Fruit fly (Drosophila melanogaster) whole organism, embryonic: ENCODE measurements around the gene sno.

Source experiments
- Asciz ChIP-seq: fragments of 200-800 bp; sonication (Bioruptor generic); optimal IDR thresholded peaks from 2 replicates; lab custom pipeline; 2017; ENCODE audit warnings: missing biosample characterization, mild to moderate bottlenecking, missing genetic modification characterization, missing genetic modification reagents
- Awh ChIP-seq: fragments of 200-800 bp; sonication (Bioruptor generic); IDR thresholded peaks from 2 replicates; pipeline ENCODE4, ENCODE4 v1.3.6; 2022; ENCODE audit warnings: missing biosample characterization, missing genetic modification characterization
- Bgb ChIP-seq: fragments of 200-800 bp; sonication (Bioruptor generic); IDR thresholded peaks from 2 replicates; pipeline ENCODE4 v1.3.6; 2022; ENCODE audit warnings: missing biosample characterization, missing genetic modification characterization; ENCODE audit not compliant: partially characterized antibody
- CG1024 ChIP-seq: fragments of 200-800 bp; sonication (Bioruptor generic); IDR thresholded peaks from 2 replicates; pipeline ENCODE4 v1.3.6; 2022; ENCODE audit warnings: missing biosample characterization, missing genetic modification characterization
- CG10431 ChIP-seq: fragments of 200-800 bp; sonication (Bioruptor generic); optimal IDR thresholded peaks from 3 replicates; lab custom pipeline; 2018; ENCODE audit warnings: missing biosample characterization, mild to moderate bottlenecking, missing genetic modification characterization
- CG11560 ChIP-seq: fragments of 200-800 bp; sonication (Bioruptor generic); IDR thresholded peaks from 3 replicates; pipeline ENCODE4 v1.3.6; 2022; ENCODE audit warnings: missing biosample characterization, missing genetic modification characterization
- CG11695 ChIP-seq: fragments of 200-800 bp; sonication (Bioruptor generic); IDR thresholded peaks from 3 replicates; pipeline ENCODE4 v1.3.6; 2022; ENCODE audit warnings: missing biosample characterization, missing genetic modification characterization
- CG15011 ChIP-seq: fragments of 200-800 bp; sonication (Bioruptor generic); optimal IDR thresholded peaks from 3 replicates; lab custom pipeline; 2018; ENCODE audit warnings: missing biosample characterization, mild to moderate bottlenecking, missing genetic modification characterization
- CG15073 ChIP-seq: fragments of 200-800 bp; sonication (Bioruptor generic); optimal IDR thresholded peaks from 2 replicates; lab custom pipeline; 2016; ENCODE audit warnings: missing biosample characterization, missing genetic modification characterization
- CG15269 ChIP-seq: fragments of 200-800 bp; sonication (Bioruptor generic); optimal IDR thresholded peaks from 2 replicates; lab custom pipeline; 2018; ENCODE audit warnings: missing biosample characterization, mild to moderate bottlenecking, missing genetic modification characterization, moderate library complexity
- CG17186 ChIP-seq: fragments of 200-800 bp; sonication (Bioruptor generic); optimal IDR thresholded peaks from 3 replicates; lab custom pipeline; 2017; ENCODE audit warnings: missing biosample characterization, missing genetic modification reagents, missing genetic modification characterization
- CG17328 ChIP-seq: fragments of 200-800 bp; sonication (Bioruptor generic); IDR thresholded peaks from 2 replicates; pipeline ENCODE4 v1.3.6; 2022; ENCODE audit warnings: missing biosample characterization, missing genetic modification characterization
- CG1792 ChIP-seq: fragments of 200-800 bp; sonication (Bioruptor generic); optimal IDR thresholded peaks from 2 replicates; lab custom pipeline; 2016; ENCODE audit warnings: missing biosample characterization, missing genetic modification characterization
- CG18599 ChIP-seq: fragments of 200-800 bp; sonication (Bioruptor generic); optimal IDR thresholded peaks from 3 replicates; lab custom pipeline; 2017; ENCODE audit warnings: missing biosample characterization, missing genetic modification characterization, mild to moderate bottlenecking, moderate library complexity, missing genetic modification reagents
- CG18619 ChIP-seq: fragments of 200-800 bp; sonication (Bioruptor generic); optimal IDR thresholded peaks from 3 replicates; lab custom pipeline; 2017; ENCODE audit warnings: missing biosample characterization, mild to moderate bottlenecking, missing genetic modification characterization
- CG2120 ChIP-seq: fragments of 200-800 bp; sonication (Bioruptor generic); optimal IDR thresholded peaks from 3 replicates; lab custom pipeline; 2016; ENCODE audit warnings: missing biosample characterization, missing genetic modification characterization
- CG2889 ChIP-seq: fragments of 200-800 bp; sonication (Bioruptor generic); IDR thresholded peaks from 3 replicates; pipeline ENCODE4 v1.3.6; 2022; ENCODE audit warnings: missing biosample characterization, missing genetic modification characterization
- CG30431 ChIP-seq: fragments of 200-800 bp; sonication (Bioruptor generic); optimal IDR thresholded peaks from 2 replicates; lab custom pipeline; 2017; ENCODE audit warnings: missing biosample characterization, missing genetic modification characterization
- CG3281 ChIP-seq: fragments of 200-800 bp; sonication (Bioruptor generic); optimal IDR thresholded peaks from 3 replicates; lab custom pipeline; 2017; ENCODE audit warnings: missing biosample characterization, mild to moderate bottlenecking, missing genetic modification characterization
- CG3407 ChIP-seq: fragments of 200-800 bp; sonication (Bioruptor generic); optimal IDR thresholded peaks from 2 replicates; lab custom pipeline; 2018; ENCODE audit warnings: missing biosample characterization, mild to moderate bottlenecking, missing genetic modification characterization
- CG3838 ChIP-seq: fragments of 200-800 bp; sonication (Bioruptor generic); optimal IDR thresholded peaks from 3 replicates; lab custom pipeline; 2016; ENCODE audit warnings: missing biosample characterization, missing genetic modification characterization
- CG7556 ChIP-seq: fragments of 200-800 bp; sonication (Bioruptor generic); optimal IDR thresholded peaks from 2 replicates; lab custom pipeline; 2017; ENCODE audit warnings: missing biosample characterization, mild to moderate bottlenecking, missing genetic modification characterization
- CG9437 ChIP-seq: fragments of 200-800 bp; sonication (Bioruptor generic); optimal IDR thresholded peaks from 2 replicates; lab custom pipeline; 2018; ENCODE audit warnings: missing biosample characterization, mild to moderate bottlenecking, missing genetic modification characterization
- CoRest ChIP-seq: fragments of 200-800 bp; sonication (Bioruptor generic); optimal IDR thresholded peaks from 3 replicates; lab custom pipeline; 2018; ENCODE audit warnings: missing biosample characterization, mild to moderate bottlenecking, missing genetic modification characterization, moderate library complexity
- Eip74EF ChIP-seq, 2 experiments: fragments of 200-800 bp in 1 of 2; fragments of >200 bp in 1 of 2; sonication (Bioruptor generic) in 1 of 2; optimal IDR thresholded peaks; 2 replicates each; lab custom pipeline; 2017 to 2019; ENCODE audit warnings: missing biosample characterization in 2 of 2, missing genetic modification characterization in 2 of 2, mild to moderate bottlenecking in 1 of 2, moderate library complexity in 1 of 2
- Ets65A ChIP-seq: fragments of 200-800 bp; sonication (Bioruptor generic); peaks from one replicate; lab custom pipeline; 2016; ENCODE audit warnings: missing biosample characterization, missing genetic modification characterization
- H15 ChIP-seq: fragments of 200-800 bp; sonication (Bioruptor generic); IDR thresholded peaks from 3 replicates; pipeline ENCODE4 v1.3.6; 2022; ENCODE audit warnings: missing biosample characterization, missing genetic modification characterization
- Hr78 ChIP-seq, 2 experiments: fragments of 200-800 bp in 1 of 2; fragments of >200 bp in 1 of 2; sonication (Bioruptor generic) in 1 of 2; optimal IDR thresholded peaks; 2 replicates each; lab custom pipeline; 2017 to 2019; ENCODE audit warnings: missing biosample characterization in 2 of 2, missing genetic modification characterization in 2 of 2, mild to moderate bottlenecking in 1 of 2, moderate library complexity in 1 of 2
- Hsf ChIP-seq: fragments of 200-800 bp; sonication (Bioruptor generic); optimal IDR thresholded peaks from 3 replicates; lab custom pipeline; 2016; ENCODE audit warnings: missing biosample characterization, missing genetic modification characterization
- PHDP ChIP-seq: fragments of 200-800 bp; sonication (Bioruptor generic); optimal IDR thresholded peaks from 3 replicates; lab custom pipeline; 2018; ENCODE audit warnings: missing biosample characterization, mild to moderate bottlenecking, missing genetic modification characterization, moderate library complexity
- Rx ChIP-seq: fragments of 200-800 bp; sonication (Bioruptor generic); IDR thresholded peaks from 2 replicates; pipeline ENCODE4 v1.3.6; 2022; ENCODE audit warnings: missing biosample characterization, missing genetic modification characterization
- az2 ChIP-seq: fragments of 200-800 bp; sonication (Bioruptor generic); optimal IDR thresholded peaks from 3 replicates; lab custom pipeline; 2016; ENCODE audit warnings: missing biosample characterization, missing genetic modification characterization
- bowl ChIP-seq: fragments of 200-800 bp; sonication (Bioruptor generic); IDR thresholded peaks from 2 replicates; pipeline ENCODE4 v1.3.6; 2022; ENCODE audit warnings: missing biosample characterization, missing genetic modification characterization
- chm ChIP-seq: fragments of 200-800 bp; sonication (Bioruptor generic); IDR thresholded peaks from 2 replicates; pipeline ENCODE4 v1.3.6; 2022; ENCODE audit warnings: missing biosample characterization, missing genetic modification characterization
- dmrt11E ChIP-seq: fragments of 200-800 bp; sonication (Bioruptor generic); optimal IDR thresholded peaks from 3 replicates; lab custom pipeline; 2018; ENCODE audit warnings: missing biosample characterization, mild to moderate bottlenecking, missing genetic modification characterization, moderate library complexity
- eve ChIP-seq, 2 experiments: fragments of >200 bp; optimal IDR thresholded peaks; 2 replicates each; lab custom pipeline; 2017; ENCODE audit warnings: missing biosample characterization in 2 of 2, missing genetic modification characterization in 2 of 2
- grn ChIP-seq: fragments of 200-800 bp; sonication (Bioruptor generic); optimal IDR thresholded peaks from 3 replicates; lab custom pipeline; 2017; ENCODE audit warnings: missing biosample characterization, missing genetic modification characterization
- mld ChIP-seq: fragments of 200-800 bp; sonication (Bioruptor generic); IDR thresholded peaks from 3 replicates; pipeline ENCODE4 v1.3.6; 2022; ENCODE audit warnings: missing biosample characterization, missing genetic modification characterization; ENCODE audit not compliant: partially characterized antibody
- peb ChIP-seq: fragments of 200-800 bp; sonication (Bioruptor generic); IDR thresholded peaks from 2 replicates; pipeline ENCODE4 v1.3.6; 2022; ENCODE audit warnings: missing biosample characterization, missing genetic modification characterization
- pnt ChIP-seq: fragments of 200-800 bp; sonication (Bioruptor generic); optimal IDR thresholded peaks from 3 replicates; lab custom pipeline; 2016; ENCODE audit warnings: missing biosample characterization, missing genetic modification characterization
- run ChIP-seq: fragments of 200-800 bp; sonication (Bioruptor generic); optimal IDR thresholded peaks from 3 replicates; lab custom pipeline; 2018; ENCODE audit warnings: missing biosample characterization, mild to moderate bottlenecking, missing genetic modification characterization
- sens ChIP-seq: fragments of 200-800 bp; sonication (Bioruptor generic); peaks from one replicate; lab custom pipeline; 2016; ENCODE audit warnings: missing biosample characterization, missing genetic modification characterization
- seq ChIP-seq: fragments of 200-800 bp; sonication (Bioruptor generic); IDR thresholded peaks from 2 replicates; pipeline ENCODE4 v1.3.6; 2022; ENCODE audit warnings: missing biosample characterization, missing genetic modification characterization
- slp2 ChIP-seq: fragments of 200-800 bp; sonication (Bioruptor generic); optimal IDR thresholded peaks from 2 replicates; lab custom pipeline; 2016; ENCODE audit warnings: missing biosample characterization, missing genetic modification characterization
- stc ChIP-seq: fragments of 200-800 bp; sonication (Bioruptor generic); IDR thresholded peaks from 2 replicates; pipeline ENCODE4 v1.3.6; 2022; ENCODE audit warnings: missing biosample characterization, missing genetic modification characterization
- tgo ChIP-seq: fragments of 200-800 bp; sonication (Bioruptor generic); IDR thresholded peaks from 3 replicates; pipeline ENCODE4 v1.3.6; 2022; ENCODE audit warnings: missing biosample characterization, missing genetic modification characterization
- tin ChIP-seq: fragments of 200-800 bp; sonication (Bioruptor generic); optimal IDR thresholded peaks from 3 replicates; lab custom pipeline; 2016; ENCODE audit warnings: missing biosample characterization, missing genetic modification characterization
- trh ChIP-seq: fragments of 200-800 bp; sonication (Bioruptor generic); optimal IDR thresholded peaks from 2 replicates; lab custom pipeline; 2016; ENCODE audit warnings: missing biosample characterization, missing genetic modification characterization
- tup ChIP-seq: fragments of 200-800 bp; sonication (Bioruptor generic); optimal IDR thresholded peaks from 2 replicates; lab custom pipeline; 2016; ENCODE audit warnings: missing biosample characterization, mild to moderate bottlenecking, missing genetic modification characterization, moderate library complexity
- wor ChIP-seq: fragments of 200-800 bp; sonication (Bioruptor generic); IDR thresholded peaks from 2 replicates; pipeline ENCODE4 v1.3.6; 2022; ENCODE audit warnings: missing biosample characterization, missing genetic modification characterization

sno gene

dm6 chrX:13253062-13253724, 41.7 kb upstream of the sno start (continued):
- TF ChIP-seq tup (GFP tag; lab: Kevin White, UChicago) (no peak), CG15269 (tag; lab: Kevin White, UChicago) (peak; percentile 50), trh (GFP tag; lab: Kevin White, UChicago) (no peak), Eip74EF (GFP tag; optimal IDR thresholded peaks at IDR 0.05; lab: Kevin White, UChicago) (no peak), tgo (GFP tag; lab: Robert Waterston, UW) (peak; percentile 57; the same call in 2 of the 3 replicates), CG3838 (no peak), run (no peak), stc (GFP tag; lab: Robert Waterston, UW) (peak; percentile 52), CG17328 (GFP tag; lab: Robert Waterston, UW) (peak; percentile 45), grn (GFP tag; lab: Kevin White, UChicago) (no peak), sens (peak; percentile 91), CG15073 (no peak), CG2889 (peak; percentile 46; the same call in 1 of the 3 replicates), chm (GFP tag; lab: Robert Waterston, UW) (peak; percentile 51; the same call in 1 of the 2 replicates), CG17186 (GFP tag; lab: Kevin White, UChicago) (no peak), CG10431 (GFP tag; lab: Kevin White, UChicago) (no peak), slp2 (GFP tag; lab: Kevin White, UChicago) (peak; percentile 37), CG3281 (peak; percentile 12), CG18599 (GFP tag; lab: Kevin White, UChicago) (peak; percentile 4), CG9437 (GFP tag; lab: Kevin White, UChicago) (peak; percentile 43), Awh (peak; percentile 46), CG7556 (peak; percentile 14), CG11560 (no peak), Hr78 (GFP tag; optimal IDR thresholded peaks at IDR 0.05; lab: Kevin White, UChicago) (no peak), Asciz (peak; percentile 11), tin (GFP tag; lab: Kevin White, UChicago) (peak; percentile 1), dmrt11E (tag; lab: Kevin White, UChicago) (no peak), seq (peak; percentile 23; the same call in 1 of the 2 replicates), CG18619 (GFP tag; lab: Kevin White, UChicago) (peak; percentile 5), CG2120 (GFP tag; lab: Kevin White, UChicago) (peak; percentile 70), Bgb (no peak), Rx (GFP tag; lab: Robert Waterston, UW) (peak; percentile 49; the same call in 1 of the 2 replicates), CG1792 (peak; percentile 24), peb (GFP tag; lab: Robert Waterston, UW) (no peak), mld (GFP tag; lab: Robert Waterston, UW) (no peak), wor (GFP tag; lab: Robert Waterston, UW) (0 out of 2 replicates have a peak, but pooled peaks have one; percentile 20), bowl (0 out of 2 replicates have a peak, but pooled peaks have one; percentile 33), az2 (GFP tag; lab: Kevin White, UChicago) (no peak), Ets65A (peak; percentile 93), CoRest (tag; lab: Kevin White, UChicago) (peak; percentile 42), CG3407 (GFP tag; lab: Kevin White, UChicago) (no peak), CG1024 (GFP tag; lab: Robert Waterston, UW) (peak; percentile 36; the same call in 1 of the 2 replicates), PHDP (peak; percentile 42), CG15011 (no peak), Hsf (peak; percentile 34), CG11695 (peak; percentile 57; the same call in 1 of the 3 replicates), pnt (GFP tag; lab: Kevin White, UChicago) (peak; percentile 20), eve (GFP tag; optimal IDR thresholded peaks at IDR 0.05; lab: Kevin White, UChicago) (peak in 1 of 2 experiments; percentile 21), H15 (GFP tag; lab: Robert Waterston, UW) (peak; percentile 60; the same call in 2 of the 3 replicates), CG30431 (GFP tag; lab: Kevin White, UChicago) (no peak)
